Worm (Caenorhabditis elegans): ENCODE data around the gene unc-58.

The unc-58 gene

ce11 chrX:10074988-10075387 lies 58.0 kb downstream of the unc-58 start, which contains the start of gene dao-4:
dao-4 (plus strand) TSS chrX:10075288.
- TF ChIP-seq ama-1 (optimal IDR thresholded peaks at IDR 0.05) = no peak
- no peak for TF ChIP-seq ceh-36 (tag; optimal IDR thresholded peaks at IDR 0.05)
- no peak for TF ChIP-seq ets-7 (tag; optimal IDR thresholded peaks at IDR 0.05)
- TF ChIP-seq F13C5.2 (tag; optimal IDR thresholded peaks at IDR 0.05) = no peak
- no peak for TF ChIP-seq tbx-11 (GFP tag; IDR thresholded peaks at IDR 0.05)
- TF ChIP-seq sea-1 (GFP tag; conservative IDR thresholded peaks at IDR 0.05) = no peak
- TF ChIP-seq flt-1 (GFP tag; IDR thresholded peaks at IDR 0.05) = no peak
- no peak for TF ChIP-seq hmbx-1 (tag; optimal IDR thresholded peaks at IDR 0.05)
- no peak for TF ChIP-seq hnd-1 (tag; optimal IDR thresholded peaks at IDR 0.05)
- no peak for TF ChIP-seq pes-1 (GFP tag; IDR thresholded peaks at IDR 0.05)
- no peak for TF ChIP-seq tbx-37 (GFP tag; conservative IDR thresholded peaks at IDR 0.05)
- TF ChIP-seq scrt-1 (GFP tag; IDR thresholded peaks at IDR 0.05) = no peak
- TF ChIP-seq ceh-13 (GFP tag; optimal IDR thresholded peaks at IDR 0.05) = no peak
- no peak for TF ChIP-seq aly-1 (tag; optimal IDR thresholded peaks at IDR 0.05)
- no peak for TF ChIP-seq B0310.2 (tag; optimal IDR thresholded peaks at IDR 0.05)

- TF ChIP-seq aly-1 (tag; optimal IDR thresholded peaks at IDR 0.05) (no peak), hmg-4 (GFP tag; optimal IDR thresholded peaks at IDR 0.05) (peak; percentile 43)
These were observed 58.7 kb downstream of the unc-58 start, which contains the start of gene ZC373.5 for ce11 chrX:10074233-10074632. ZC373.5 (minus strand) TSS chrX:10074391.

ce11 chrX:10069692-10070091 lies 63.3 kb downstream of the unc-58 start, which contains the start of gene mlck-1:
mlck-1 (minus strand) TSS chrX:10069792.
- TF ChIP-seq aly-1 (tag; optimal IDR thresholded peaks at IDR 0.05) (no peak), ama-1 (optimal IDR thresholded peaks at IDR 0.05) (no peak), tra-4 (tag; optimal IDR thresholded peaks at IDR 0.05) (no peak), hnd-1 (tag; optimal IDR thresholded peaks at IDR 0.05) (no peak), tbx-37 (GFP tag; conservative IDR thresholded peaks at IDR 0.05) (no peak), pes-1 (GFP tag; IDR thresholded peaks at IDR 0.05) (no peak), ets-7 (tag; optimal IDR thresholded peaks at IDR 0.05) (no peak), flt-1 (GFP tag; IDR thresholded peaks at IDR 0.05) (no peak), F13C5.2 (tag; optimal IDR thresholded peaks at IDR 0.05) (no peak), sea-1 (GFP tag; conservative IDR thresholded peaks at IDR 0.05) (no peak), scrt-1 (GFP tag; IDR thresholded peaks at IDR 0.05) (no peak), hmbx-1 (tag; optimal IDR thresholded peaks at IDR 0.05) (no peak)

ce11 chrX:10068468-10068867 lies 64.5 kb downstream of the unc-58 start:
- TF ChIP-seq ceh-13 (GFP tag; optimal IDR thresholded peaks at IDR 0.05) (no peak), sea-1 (GFP tag; conservative IDR thresholded peaks at IDR 0.05) (no peak), hmg-4 (GFP tag; optimal IDR thresholded peaks at IDR 0.05) (no peak)

ce11 chrX:10060475-10061011 lies 72.4 kb downstream of the unc-58 start, which contains the start of gene ZC373.3:
ZC373.3 (plus strand) TSS chrX:10060525.
- TF ChIP-seq ceh-36 (tag; optimal IDR thresholded peaks at IDR 0.05) = no peak
- no peak for TF ChIP-seq tbx-37 (GFP tag; conservative IDR thresholded peaks at IDR 0.05)

- TF ChIP-seq aly-1 (tag; optimal IDR thresholded peaks at IDR 0.05) (no peak), F13C5.2 (tag; optimal IDR thresholded peaks at IDR 0.05) (no peak), scrt-1 (GFP tag; IDR thresholded peaks at IDR 0.05) (no peak), tbx-11 (GFP tag; IDR thresholded peaks at IDR 0.05) (no peak), ama-1 (optimal IDR thresholded peaks at IDR 0.05) (no peak), flt-1 (GFP tag; IDR thresholded peaks at IDR 0.05) (no peak), hnd-1 (tag; optimal IDR thresholded peaks at IDR 0.05) (no peak), ets-7 (tag; optimal IDR thresholded peaks at IDR 0.05) (no peak), tbx-37 (GFP tag; conservative IDR thresholded peaks at IDR 0.05) (no peak), hmbx-1 (tag; optimal IDR thresholded peaks at IDR 0.05) (no peak), tra-4 (tag; optimal IDR thresholded peaks at IDR 0.05) (no peak), ceh-13 (GFP tag; optimal IDR thresholded peaks at IDR 0.05) (no peak), sea-1 (GFP tag; conservative IDR thresholded peaks at IDR 0.05) (no peak), pes-1 (GFP tag; IDR thresholded peaks at IDR 0.05) (no peak), hmg-4 (GFP tag; optimal IDR thresholded peaks at IDR 0.05) (no peak), B0310.2 (tag; optimal IDR thresholded peaks at IDR 0.05) (no peak), ceh-36 (tag; optimal IDR thresholded peaks at IDR 0.05) (no peak)
These were observed 74.7 kb downstream of the unc-58 start, which contains the start of gene ZC373.2 for ce11 chrX:10058332-10058731. ZC373.2 (minus strand) TSS chrX:10058432.
